Worm (Caenorhabditis elegans) whole organism, midembryonic: ENCODE data around the gene cht-6.

ENCODE experiments used
- T22C8.4 ChIP-seq: fragments of 200-800 bp; sonication (Bioruptor generic); IDR thresholded peaks from 2 replicates; pipeline ENCODE4 v1.3.6; 2022; ENCODE audit warnings: missing genetic modification characterization, missing compliant biosample characterization
- cog-1 ChIP-seq: sonication (generic microtip); optimal IDR thresholded peaks from 2 replicates; lab custom pipeline; 2016; ENCODE audit warnings: missing genetic modification characterization, missing compliant biosample characterization
- flt-1 ChIP-seq: fragments of 200-800 bp; sonication (Bioruptor generic); IDR thresholded peaks from 2 replicates; pipeline ENCODE4 v1.3.6; 2022; ENCODE audit warnings: missing genetic modification characterization, missing compliant biosample characterization
- klf-2 ChIP-seq: fragments of 200-800 bp; sonication (Bioruptor generic); conservative IDR thresholded peaks from 2 replicates; pipeline ENCODE4 v1.3.6; 2022; ENCODE audit warnings: missing genetic modification reagents, missing genetic modification characterization, missing compliant biosample characterization
- med-1 ChIP-seq: sonication (generic microtip); optimal IDR thresholded peaks from 2 replicates; lab custom pipeline; 2017; ENCODE audit warnings: missing genetic modification characterization, mild to moderate bottlenecking, missing compliant biosample characterization, antibody characterized with exemption, missing genetic modification reagents; ENCODE audit not compliant: insufficient read depth
- ref-1 ChIP-seq: fragments of 200-800 bp; sonication (Bioruptor generic); conservative IDR thresholded peaks from 2 replicates; pipeline ENCODE4 v1.3.6; 2022; ENCODE audit warnings: missing genetic modification reagents, missing genetic modification characterization, missing compliant biosample characterization
- tab-1 ChIP-seq: fragments of 200-800 bp; sonication (Bioruptor generic); IDR thresholded peaks from 2 replicates; pipeline ENCODE4 v1.3.6; 2022; ENCODE audit warnings: missing genetic modification characterization, missing compliant biosample characterization
- ztf-23 ChIP-seq: fragments of 200-800 bp; sonication (Bioruptor generic); IDR thresholded peaks from 2 replicates; pipeline ENCODE4 v1.3.6; 2022; ENCODE audit warnings: missing genetic modification reagents, missing genetic modification characterization, missing compliant biosample characterization
- ztf-29 ChIP-seq: fragments of 200-800 bp; sonication (Bioruptor generic); IDR thresholded peaks from 2 replicates; pipeline ENCODE4 v1.3.6; 2022; ENCODE audit warnings: missing genetic modification reagents, missing genetic modification characterization, missing compliant biosample characterization

The cht-6 gene

DNA sequence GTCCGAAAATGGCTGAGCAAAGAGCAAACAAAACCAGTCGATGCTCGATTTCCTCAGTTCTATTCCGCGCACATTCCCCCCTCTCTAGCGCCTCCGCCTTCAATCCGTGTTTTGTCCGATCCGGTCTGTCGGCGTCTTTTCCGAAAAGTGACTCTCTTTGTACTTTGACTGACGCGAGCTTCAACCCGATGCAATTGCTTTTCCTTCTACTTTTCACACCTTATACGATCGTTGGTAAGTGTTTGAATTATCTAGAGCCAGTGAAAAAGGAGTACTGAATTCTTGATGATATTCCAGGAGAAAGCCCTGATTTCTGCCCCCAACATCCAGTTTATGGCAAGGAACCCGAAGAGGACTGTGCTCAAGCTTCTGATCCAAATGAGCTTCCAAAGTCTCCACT lies at the start of gene cht-6:
Gene cht-6 (plus strand): TSS at position 9 of the 400 bp plus-strand sequence.
- TF ChIP-seq ref-1 (GFP tag; lab: Robert Waterston, UW): no peak
- no peak for TF ChIP-seq ztf-29 (GFP tag; lab: Robert Waterston, UW)
- TF ChIP-seq cog-1 (tag; lab: Kevin White, UChicago): no peak
- no peak for TF ChIP-seq ztf-23
- no peak for TF ChIP-seq klf-2 (GFP tag; lab: Robert Waterston, UW)
- TF ChIP-seq flt-1 (GFP tag; lab: Robert Waterston, UW): no peak
- TF ChIP-seq tab-1 (GFP tag; lab: Robert Waterston, UW): no peak
- TF ChIP-seq med-1: no peak
- no peak for TF ChIP-seq T22C8.4 (GFP tag; lab: Robert Waterston, UW)

DNA sequence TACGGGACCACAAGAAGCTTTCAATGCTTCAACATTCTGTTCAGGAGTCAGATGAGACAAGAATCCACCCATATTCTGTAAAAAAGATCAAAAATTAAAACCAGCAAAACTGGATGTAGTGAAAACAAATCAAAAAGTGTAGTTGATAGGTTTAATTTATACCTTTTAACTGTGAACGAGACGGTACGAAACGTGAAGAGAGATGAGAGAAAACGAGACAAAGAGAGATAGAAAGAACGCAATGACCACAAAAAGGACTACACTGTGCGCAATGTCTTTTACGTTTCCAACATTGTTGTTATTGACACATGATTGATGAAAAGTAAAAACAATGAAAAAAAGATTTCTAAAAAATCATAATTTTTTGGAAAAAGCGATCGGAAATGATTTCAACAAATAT lies 49.2 kb upstream of the cht-6 start, which contains the start of gene cest-33:
Gene cest-33 (minus strand): TSS at position 75 of the 400 bp plus-strand sequence.
- TF ChIP-seq ztf-23 (no peak), ref-1 (GFP tag; lab: Robert Waterston, UW) (no peak), T22C8.4 (GFP tag; lab: Robert Waterston, UW) (no peak), tab-1 (GFP tag; lab: Robert Waterston, UW) (no peak), med-1 (no peak)

DNA sequence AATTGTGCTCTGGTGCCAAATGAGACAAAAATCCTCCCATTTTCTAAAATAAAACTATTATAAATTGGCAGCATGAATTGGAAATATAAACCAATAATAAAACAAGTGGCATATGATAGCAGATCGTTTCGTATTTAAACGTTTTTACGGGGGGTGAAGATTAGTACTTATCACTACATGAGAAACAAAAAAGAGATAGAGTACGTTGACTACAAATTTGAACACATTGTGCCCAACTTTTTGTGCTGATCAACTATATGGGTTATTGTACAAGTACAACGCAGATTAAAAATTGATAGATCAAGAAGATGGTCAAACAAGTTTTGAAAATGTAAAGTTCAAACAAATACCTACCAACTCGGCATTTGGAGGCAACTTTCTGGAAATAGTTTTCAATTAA lies 46.3 kb upstream of the cht-6 start:
- TF ChIP-seq flt-1 (GFP tag; lab: Robert Waterston, UW) (no peak), T22C8.4 (GFP tag; lab: Robert Waterston, UW) (no peak), ztf-23 (no peak)

DNA sequence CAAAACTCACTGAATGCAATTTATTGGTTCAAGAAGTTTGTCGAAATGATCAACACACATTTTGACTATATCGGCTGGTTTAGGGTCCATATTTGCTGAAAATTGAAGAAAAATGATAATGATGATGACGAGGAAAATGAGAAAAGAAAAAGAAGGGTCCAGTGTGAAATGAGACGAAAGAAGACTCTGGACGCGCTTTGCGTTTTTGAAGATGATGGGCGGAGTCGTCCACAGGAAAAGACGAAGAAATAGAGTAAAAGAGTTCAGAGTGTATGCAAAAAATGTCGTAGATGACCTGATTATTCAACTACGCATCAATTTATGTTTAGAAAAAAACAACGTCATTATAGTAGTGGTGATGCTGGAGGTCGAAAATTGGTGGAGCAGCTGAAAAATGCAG lies 39.9 kb upstream of the cht-6 start, which contains the start of gene F13H6.5:
Gene F13H6.5 (minus strand): TSS at position 101 of the 400 bp plus-strand sequence.
- no peak for TF ChIP-seq ref-1 (GFP tag; lab: Robert Waterston, UW)
- TF ChIP-seq ztf-23: no peak
- no peak for TF ChIP-seq med-1
- TF ChIP-seq flt-1 (GFP tag; lab: Robert Waterston, UW): no peak
- TF ChIP-seq cog-1 (tag; lab: Kevin White, UChicago): no peak
- no peak for TF ChIP-seq tab-1 (GFP tag; lab: Robert Waterston, UW)
- no peak for TF ChIP-seq klf-2 (GFP tag; lab: Robert Waterston, UW)
- TF ChIP-seq ztf-29 (GFP tag; lab: Robert Waterston, UW): no peak
- no peak for TF ChIP-seq T22C8.4 (GFP tag; lab: Robert Waterston, UW)

DNA sequence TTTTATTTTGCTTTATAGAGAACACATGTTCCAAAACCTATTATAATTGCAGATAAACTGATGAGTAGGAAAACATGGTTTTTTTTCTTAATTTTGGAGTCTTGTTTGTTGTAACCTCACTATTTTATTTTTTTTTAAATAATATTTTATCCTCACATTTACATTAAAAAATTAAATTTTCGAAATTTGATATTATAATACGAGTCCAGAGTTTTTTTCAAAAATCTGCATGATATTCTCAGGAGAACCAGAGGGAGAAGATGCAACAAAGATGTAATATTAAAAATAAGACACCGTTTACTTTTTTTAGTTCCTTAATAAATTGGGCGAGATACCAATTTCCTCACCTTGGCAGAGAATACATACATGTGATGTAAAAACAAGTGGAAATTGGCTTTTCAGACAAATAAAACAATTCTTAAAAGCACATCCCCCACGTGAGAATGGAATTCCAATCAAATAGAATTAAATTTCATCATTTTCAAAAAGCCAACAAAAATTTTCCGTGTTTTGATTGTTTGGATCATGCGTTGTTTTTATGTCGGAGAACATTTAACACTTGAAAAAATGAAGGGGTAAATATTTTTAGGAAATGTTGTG lies 29.0 kb upstream of the cht-6 start:
- no peak for TF ChIP-seq T22C8.4 (GFP tag; lab: Robert Waterston, UW)
- TF ChIP-seq flt-1 (GFP tag; lab: Robert Waterston, UW): no peak
- no peak for TF ChIP-seq cog-1 (tag; lab: Kevin White, UChicago)
- no peak for TF ChIP-seq ztf-29 (GFP tag; lab: Robert Waterston, UW)
- no peak for TF ChIP-seq med-1
- no peak for TF ChIP-seq tab-1 (GFP tag; lab: Robert Waterston, UW)
- TF ChIP-seq ztf-23: no peak

DNA sequence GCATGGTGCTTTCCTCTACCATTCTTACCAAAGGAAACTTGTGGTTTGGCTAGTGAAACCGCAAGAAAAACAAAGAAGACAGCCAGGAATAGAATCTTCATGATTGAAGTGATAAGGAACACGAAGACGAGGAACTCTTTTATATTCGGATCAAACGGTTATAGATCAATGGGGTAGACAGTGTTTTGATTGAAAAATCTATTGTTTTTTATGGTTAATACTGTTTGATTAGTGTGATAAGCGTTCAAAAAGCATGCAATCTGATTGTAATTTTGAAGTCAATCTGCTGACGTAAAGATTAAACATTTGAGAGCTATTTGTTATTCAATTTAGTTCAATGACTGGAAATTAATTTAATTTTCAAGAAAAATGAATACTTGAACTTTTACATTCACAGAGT lies 25.2 kb upstream of the cht-6 start, which contains the start of gene F57F4.2:
Gene F57F4.2 (minus strand): TSS at position 101 of the 400 bp plus-strand sequence.
- TF ChIP-seq med-1 (no peak), klf-2 (GFP tag; lab: Robert Waterston, UW) (no peak), ztf-29 (GFP tag; lab: Robert Waterston, UW) (no peak), T22C8.4 (GFP tag; lab: Robert Waterston, UW) (no peak), ztf-23 (no peak), cog-1 (tag; lab: Kevin White, UChicago) (no peak), ref-1 (GFP tag; lab: Robert Waterston, UW) (no peak), flt-1 (GFP tag; lab: Robert Waterston, UW) (no peak), tab-1 (GFP tag; lab: Robert Waterston, UW) (no peak)

DNA sequence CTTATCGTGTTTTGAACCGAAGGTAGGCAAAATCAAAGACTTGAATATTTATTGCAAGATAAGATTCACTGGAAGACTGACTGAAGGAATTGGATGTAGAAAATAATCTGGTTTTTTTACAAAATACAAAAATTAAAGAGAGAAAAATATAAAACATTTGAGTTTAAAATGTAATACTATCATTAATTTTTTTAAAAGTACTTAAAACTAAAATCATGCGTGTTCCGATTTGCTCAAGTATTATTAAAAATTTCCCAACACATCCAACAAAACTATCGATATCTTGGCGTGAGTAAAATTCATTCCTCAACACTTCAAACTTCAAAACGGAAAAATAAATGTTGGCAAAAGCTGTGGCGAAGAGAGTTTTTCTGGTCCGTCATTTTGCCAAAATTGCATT lies 24.6 kb upstream of the cht-6 start, which contains the start of gene F57F4.1:
Gene F57F4.1 (plus strand): TSS at position 301 of the 400 bp plus-strand sequence.
- TF ChIP-seq T22C8.4 (GFP tag; lab: Robert Waterston, UW) (no peak), med-1 (no peak), cog-1 (tag; lab: Kevin White, UChicago) (no peak), flt-1 (GFP tag; lab: Robert Waterston, UW) (no peak), ref-1 (GFP tag; lab: Robert Waterston, UW) (no peak), tab-1 (GFP tag; lab: Robert Waterston, UW) (no peak), ztf-23 (no peak), ztf-29 (GFP tag; lab: Robert Waterston, UW) (no peak), klf-2 (GFP tag; lab: Robert Waterston, UW) (no peak)

DNA sequence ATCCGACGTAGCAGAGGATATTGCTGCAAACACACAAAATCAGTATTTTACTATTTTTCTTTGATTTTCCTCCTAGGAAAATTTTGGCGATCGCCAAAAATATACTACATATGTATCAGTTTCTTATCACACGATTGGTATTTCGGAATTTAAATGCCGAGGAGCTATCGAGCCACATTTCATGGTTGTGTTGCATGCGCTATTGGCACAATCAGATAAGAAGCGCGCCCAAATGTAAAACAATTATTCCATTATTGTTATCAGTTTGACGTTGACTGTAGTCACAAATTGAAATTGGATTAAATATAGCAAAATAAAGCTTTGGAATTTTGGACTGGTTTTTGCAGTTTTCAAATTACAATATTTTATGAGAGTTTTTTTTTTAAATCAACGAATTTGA lies 15.9 kb upstream of the cht-6 start:
- TF ChIP-seq cog-1 (tag; lab: Kevin White, UChicago) (no peak), tab-1 (GFP tag; lab: Robert Waterston, UW) (no peak), ztf-29 (GFP tag; lab: Robert Waterston, UW) (no peak), flt-1 (GFP tag; lab: Robert Waterston, UW) (no peak), med-1 (no peak), klf-2 (GFP tag; lab: Robert Waterston, UW) (no peak), ref-1 (GFP tag; lab: Robert Waterston, UW) (no peak), T22C8.4 (GFP tag; lab: Robert Waterston, UW) (no peak), ztf-23 (no peak)

DNA sequence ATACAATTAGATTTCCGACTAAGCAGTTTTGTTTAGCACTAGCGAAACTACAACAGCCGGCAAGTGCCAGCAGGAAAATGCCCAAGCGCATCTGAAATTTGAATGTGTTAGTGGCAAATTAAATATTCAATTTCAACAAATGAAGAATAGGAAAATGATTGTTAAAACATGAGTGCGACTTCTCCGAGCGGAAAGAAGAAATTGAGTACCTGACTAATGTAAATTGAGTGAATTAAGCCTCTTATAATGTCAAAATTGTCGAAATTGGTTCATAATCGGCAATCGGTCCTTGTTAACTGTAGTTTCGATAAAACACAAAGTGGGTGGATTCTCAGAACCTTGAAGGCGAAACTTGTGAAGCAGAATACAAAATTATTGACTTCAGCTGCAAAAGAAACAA lies 15.0 kb upstream of the cht-6 start, which contains the start of gene gfi-1:
Gene gfi-1 (minus strand): TSS at position 101 of the 400 bp plus-strand sequence.
- TF ChIP-seq ztf-23 (no peak), ztf-29 (GFP tag; lab: Robert Waterston, UW) (no peak), flt-1 (GFP tag; lab: Robert Waterston, UW) (no peak), T22C8.4 (GFP tag; lab: Robert Waterston, UW) (no peak), klf-2 (GFP tag; lab: Robert Waterston, UW) (no peak), med-1 (no peak), cog-1 (tag; lab: Kevin White, UChicago) (no peak), tab-1 (GFP tag; lab: Robert Waterston, UW) (no peak), ref-1 (GFP tag; lab: Robert Waterston, UW) (no peak)
